Fruit fly (Drosophila melanogaster) whole organism, embryonic: ENCODE results near the gene Unc50.

Source experiments
- Aef1 ChIP-seq: fragments of 200-800 bp; sonication (Bioruptor generic); IDR thresholded peaks from 3 replicates; pipeline ENCODE4 v1.3.6; 2022; ENCODE audit warnings: missing biosample characterization, missing genetic modification characterization
- CG10321 ChIP-seq: fragments of 200-800 bp; sonication (Bioruptor generic); IDR thresholded peaks from 2 replicates; pipeline ENCODE4 v1.3.6; 2022; ENCODE audit warnings: missing biosample characterization, missing genetic modification characterization
- CG10543 ChIP-seq: fragments of 200-800 bp; sonication (Bioruptor generic); optimal IDR thresholded peaks from 3 replicates; lab custom pipeline; 2017; ENCODE audit warnings: missing biosample characterization, mild to moderate bottlenecking, missing genetic modification characterization, moderate library complexity
- CG11504 ChIP-seq: fragments of 200-800 bp; sonication (Bioruptor generic); optimal IDR thresholded peaks from 3 replicates; lab custom pipeline; 2019; ENCODE audit warnings: missing biosample characterization, mild to moderate bottlenecking, missing genetic modification characterization, moderate library complexity
- CG11695 ChIP-seq: fragments of 200-800 bp; sonication (Bioruptor generic); IDR thresholded peaks from 3 replicates; pipeline ENCODE4 v1.3.6; 2022; ENCODE audit warnings: missing biosample characterization, missing genetic modification characterization
- CG12236 ChIP-seq: fragments of 200-800 bp; sonication (Bioruptor generic); optimal IDR thresholded peaks from 2 replicates; lab custom pipeline; 2016; ENCODE audit warnings: missing biosample characterization, missing genetic modification characterization
- CG12769 ChIP-seq: fragments of 200-800 bp; sonication (Bioruptor generic); optimal IDR thresholded peaks from 2 replicates; lab custom pipeline; 2019; ENCODE audit warnings: missing biosample characterization, mild to moderate bottlenecking, missing genetic modification characterization, moderate library complexity
- CG13287 ChIP-seq: fragments of 200-800 bp; sonication (Bioruptor generic); IDR thresholded peaks from 2 replicates; pipeline ENCODE4 v1.3.6; 2022; ENCODE audit warnings: missing biosample characterization, missing genetic modification characterization; ENCODE audit not compliant: partially characterized antibody
- CG13424 ChIP-seq: fragments of 200-800 bp; sonication (Bioruptor generic); optimal IDR thresholded peaks from 2 replicates; lab custom pipeline; 2019; ENCODE audit warnings: missing biosample characterization, mild to moderate bottlenecking, missing genetic modification characterization, moderate library complexity
- CG14965 ChIP-seq: fragments of 200-800 bp; sonication (Bioruptor generic); optimal IDR thresholded peaks from 2 replicates; lab custom pipeline; 2016; ENCODE audit warnings: missing biosample characterization, missing genetic modification characterization, borderline replicate concordance
- CG16813 ChIP-seq: fragments of 200-800 bp; sonication (Bioruptor generic); IDR thresholded peaks from 3 replicates; pipeline ENCODE4 v1.3.6; 2022; ENCODE audit warnings: missing biosample characterization, missing genetic modification characterization; ENCODE audit not compliant: partially characterized antibody
- CG1832 ChIP-seq: fragments of 200-800 bp; sonication (Bioruptor generic); optimal IDR thresholded peaks from 2 replicates; lab custom pipeline; 2017; ENCODE audit warnings: missing biosample characterization, mild to moderate bottlenecking, missing genetic modification characterization, inconsistent platforms
- CG2712 ChIP-seq: fragments of 200-800 bp; optimal IDR thresholded peaks from 3 replicates; lab custom pipeline; 2019; ENCODE audit warnings: missing biosample characterization, mild to moderate bottlenecking, missing genetic modification characterization, moderate library complexity
- CG32767 ChIP-seq: fragments of 200-800 bp; sonication (Bioruptor generic); IDR thresholded peaks from 2 replicates; pipeline ENCODE4 v1.3.6; 2022; ENCODE audit warnings: missing biosample characterization, missing genetic modification characterization
- CG3281 ChIP-seq: fragments of 200-800 bp; sonication (Bioruptor generic); optimal IDR thresholded peaks from 3 replicates; lab custom pipeline; 2017; ENCODE audit warnings: missing biosample characterization, mild to moderate bottlenecking, missing genetic modification characterization
- CG33557 ChIP-seq: fragments of 200-800 bp; sonication (Bioruptor generic); optimal IDR thresholded peaks from 2 replicates; lab custom pipeline; 2019; ENCODE audit warnings: missing biosample characterization, mild to moderate bottlenecking, missing genetic modification characterization, moderate library complexity
- CG34224 ChIP-seq: fragments of 200-800 bp; sonication (Bioruptor generic); IDR thresholded peaks from 3 replicates; pipeline ENCODE4 v1.3.6; 2022; ENCODE audit warnings: missing biosample characterization, missing genetic modification characterization; ENCODE audit not compliant: partially characterized antibody
- CG3838 ChIP-seq: fragments of 200-800 bp; sonication (Bioruptor generic); optimal IDR thresholded peaks from 3 replicates; lab custom pipeline; 2016; ENCODE audit warnings: missing biosample characterization, missing genetic modification characterization
- CG4360 ChIP-seq: fragments of 200-800 bp; sonication (Bioruptor generic); IDR thresholded peaks from 2 replicates; pipeline ENCODE4 v1.3.6; 2022; ENCODE audit warnings: missing biosample characterization, missing genetic modification characterization
- CG6854 ChIP-seq: fragments of 200-800 bp; sonication (Bioruptor generic); optimal IDR thresholded peaks from 3 replicates; lab custom pipeline; 2017; ENCODE audit warnings: missing biosample characterization, mild to moderate bottlenecking, missing genetic modification characterization
- CG8281 ChIP-seq: fragments of 200-800 bp; sonication (Bioruptor generic); optimal IDR thresholded peaks from 2 replicates; lab custom pipeline; 2018; ENCODE audit warnings: missing biosample characterization, mild to moderate bottlenecking, missing genetic modification characterization, moderate library complexity
- D ChIP-seq, 2 experiments: fragments of 200-800 bp in 1 of 2; fragments of >200 bp in 1 of 2; sonication (Bioruptor generic) in 1 of 2; optimal IDR thresholded peaks; 2 replicates in 1 of 2; 3 replicates in 1 of 2; lab custom pipeline; 2017; ENCODE audit warnings: mild to moderate bottlenecking in 1 of 2, missing biosample characterization in 1 of 2, missing genetic modification characterization in 1 of 2, missing genetic modification reagents in 1 of 2
- Hr51 ChIP-seq, 2 experiments: fragments of 200-800 bp; sonication (Bioruptor generic); optimal IDR thresholded peaks; 2 replicates in 1 of 2; 3 replicates in 1 of 2; lab custom pipeline; 2016 to 2018; ENCODE audit warnings: missing biosample characterization in 2 of 2, missing genetic modification characterization in 2 of 2, mild to moderate bottlenecking in 1 of 2, moderate library complexity in 1 of 2
- Lim3 ChIP-seq: fragments of 200-800 bp; sonication (Bioruptor generic); IDR thresholded peaks from 2 replicates; pipeline ENCODE4 v1.3.6; 2022; ENCODE audit warnings: missing biosample characterization, missing genetic modification characterization
- Lpt ChIP-seq: fragments of >200 bp; optimal IDR thresholded peaks from 2 replicates; lab custom pipeline; 2018; ENCODE audit warnings: missing biosample characterization, missing genetic modification characterization
- MESR4 ChIP-seq: fragments of 200-800 bp; sonication (Bioruptor generic); optimal IDR thresholded peaks from 2 replicates; lab custom pipeline; 2018; ENCODE audit warnings: missing biosample characterization, mild to moderate bottlenecking, missing genetic modification characterization, moderate library complexity
- Rfx ChIP-seq: fragments of 200-800 bp; sonication (Bioruptor generic); IDR thresholded peaks from 2 replicates; pipeline ENCODE4 v1.3.6; 2022; ENCODE audit warnings: missing biosample characterization, missing genetic modification characterization
- Trl ChIP-seq, 3 experiments: fragments of >200 bp in 2 of 3; fragments of 200-800 bp in 1 of 3; sonication (Bioruptor generic) in 1 of 3; optimal IDR thresholded peaks; 2 replicates in 1 of 3; 3 replicates in 2 of 3; lab custom pipeline; 2016 to 2017; ENCODE audit warnings: missing biosample characterization in 1 of 3, missing genetic modification characterization in 1 of 3
- YL-1 ChIP-seq: fragments of 200-800 bp; sonication (Bioruptor generic); optimal IDR thresholded peaks from 3 replicates; lab custom pipeline; 2017; ENCODE audit warnings: missing biosample characterization, mild to moderate bottlenecking, missing genetic modification characterization
- bowl ChIP-seq: fragments of 200-800 bp; sonication (Bioruptor generic); IDR thresholded peaks from 2 replicates; pipeline ENCODE4 v1.3.6; 2022; ENCODE audit warnings: missing biosample characterization, missing genetic modification characterization
- chinmo ChIP-seq: fragments of 200-800 bp; sonication (Bioruptor generic); IDR thresholded peaks from 4 replicates; pipeline ENCODE4 v1.3.6; 2022; ENCODE audit warnings: missing biosample characterization, missing genetic modification characterization; ENCODE audit not compliant: partially characterized antibody
- ci ChIP-seq: fragments of 200-800 bp; sonication (Bioruptor generic); IDR thresholded peaks from 3 replicates; pipeline ENCODE4 v1.3.6; 2022; ENCODE audit warnings: missing biosample characterization, missing genetic modification characterization
- crol ChIP-seq: fragments of 200-800 bp; sonication (Bioruptor generic); IDR thresholded peaks from 2 replicates; pipeline ENCODE4 v1.3.6; 2022; ENCODE audit warnings: missing biosample characterization, missing genetic modification characterization
- gcm2 ChIP-seq: fragments of 200-800 bp; sonication (Bioruptor generic); optimal IDR thresholded peaks from 2 replicates; lab custom pipeline; 2016; ENCODE audit warnings: missing biosample characterization, missing genetic modification characterization
- lmd ChIP-seq: fragments of 200-800 bp; sonication (Bioruptor generic); IDR thresholded peaks from 2 replicates; pipeline ENCODE4 v1.3.6; 2022; ENCODE audit warnings: missing biosample characterization, missing genetic modification characterization
- onecut ChIP-seq: fragments of 200-800 bp; sonication (Bioruptor generic); IDR thresholded peaks from 2 replicates; pipeline ENCODE4 v1.3.6; 2022; ENCODE audit warnings: missing biosample characterization, missing genetic modification characterization
- scrt ChIP-seq: fragments of 200-800 bp; sonication (Bioruptor generic); optimal IDR thresholded peaks from 2 replicates; lab custom pipeline; 2018; ENCODE audit warnings: missing biosample characterization, mild to moderate bottlenecking, missing genetic modification characterization, moderate library complexity
- sr ChIP-seq: fragments of 200-800 bp; sonication (Bioruptor generic); IDR thresholded peaks from 3 replicates; pipeline ENCODE4 v1.3.6; 2022; ENCODE audit warnings: missing biosample characterization, missing genetic modification characterization
- sug ChIP-seq: fragments of 200-800 bp; optimal IDR thresholded peaks from 2 replicates; lab custom pipeline; 2019; ENCODE audit warnings: missing biosample characterization, mild to moderate bottlenecking, missing genetic modification characterization, moderate library complexity
- trem ChIP-seq: fragments of 200-800 bp; optimal IDR thresholded peaks from 3 replicates; lab custom pipeline; 2019; ENCODE audit warnings: missing biosample characterization, mild to moderate bottlenecking, missing genetic modification characterization, moderate library complexity
- vvl ChIP-seq: fragments of 200-800 bp; sonication (Bioruptor generic); IDR thresholded peaks from 2 replicates; pipeline ENCODE4 v1.3.6; 2022; ENCODE audit warnings: missing biosample characterization, missing genetic modification characterization

The Unc50 gene

DNA sequence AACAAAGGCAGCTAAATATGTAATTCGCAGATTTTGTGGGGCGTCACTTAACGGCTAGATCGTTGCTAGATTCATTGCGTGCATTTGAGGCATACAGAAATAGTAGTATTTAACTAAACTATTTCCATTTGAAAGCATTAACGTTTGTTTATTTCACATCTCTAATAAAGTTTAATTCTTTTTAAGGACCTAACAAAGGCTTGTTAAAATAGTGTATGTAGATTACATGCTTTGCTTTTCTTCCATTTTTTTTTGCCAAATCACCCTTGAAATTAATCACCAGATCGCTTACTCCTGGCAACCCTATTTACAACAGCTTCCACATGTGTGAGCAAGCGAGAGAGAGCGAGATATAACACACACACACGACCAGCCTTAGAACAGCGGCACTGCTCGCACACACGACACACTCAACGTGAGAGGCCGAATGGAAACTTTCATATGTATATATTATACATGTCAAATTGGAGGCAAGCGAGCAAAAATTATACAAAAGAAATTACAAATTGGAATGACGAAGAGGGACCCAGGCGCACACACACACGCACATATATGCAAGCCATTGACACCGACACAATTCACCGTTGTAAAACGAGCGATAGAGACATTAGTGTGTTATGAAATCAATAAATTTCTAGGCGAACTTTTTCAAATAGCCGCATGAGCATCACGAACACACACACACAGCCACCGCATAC is 17.1 kb downstream of the Unc50 start (continued):
- TF ChIP-seq crol (no peak), CG12236 (GFP tag; lab: Kevin White, UChicago) (no peak), lmd (GFP tag; lab: Robert Waterston, UW) (peak; percentile 23; the same call in 1 of the 2 replicates), CG10543 (GFP tag; lab: Kevin White, UChicago) (peak; percentile 79), CG8281 (tag; lab: Kevin White, UChicago) (no peak), CG13424 (peak; percentile 67), Lpt (GFP tag; lab: Kevin White, UChicago) (no peak), CG2712 (tag; lab: Kevin White, UChicago) (peak; percentile 51), onecut (peak; percentile 51), gcm2 (GFP tag; lab: Kevin White, UChicago) (no peak)

DNA sequence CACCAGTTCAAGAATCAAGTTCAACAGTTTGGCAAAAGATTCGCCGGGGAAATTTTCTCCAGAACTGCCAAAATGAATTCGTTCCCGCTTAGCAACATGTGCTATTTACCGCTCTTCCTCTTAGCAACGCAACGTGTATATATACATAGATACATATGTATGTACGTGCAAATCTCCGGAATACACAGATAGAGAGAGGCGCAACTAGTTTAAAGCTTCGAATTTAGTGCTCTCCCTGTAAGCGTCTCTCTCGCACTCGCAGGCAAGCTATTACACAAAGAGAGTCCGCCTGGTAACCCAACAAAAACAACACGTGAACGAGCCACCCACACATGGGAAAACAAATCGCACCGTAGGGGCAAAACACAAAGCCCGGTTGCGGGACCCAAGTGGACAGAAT is 17.7 kb downstream of the Unc50 start:
- TF ChIP-seq Aef1 (GFP tag; lab: Robert Waterston, UW) (0 out of 3 replicates have a peak, but pooled peaks have one; percentile 15), CG33557 (no peak), CG3281 (GFP tag; lab: Kevin White, UChicago) (no peak), CG4360 (0 out of 2 replicates have a peak, but pooled peaks have one; percentile 43), Trl (optimal IDR thresholded peaks at IDR 0.05; lab: Kevin White, UChicago) (peak; percentile 71 to 80), Trl (GFP tag; optimal IDR thresholded peaks at IDR 0.05; lab: Kevin White, UChicago) (no peak), D (optimal IDR thresholded peaks at IDR 0.05; lab: Kevin White, UChicago) (no peak), D (GFP tag; optimal IDR thresholded peaks at IDR 0.05; lab: Kevin White, UChicago) (no peak), Hr51 (GFP tag; optimal IDR thresholded peaks at IDR 0.05; lab: Kevin White, UChicago) (no peak), bowl (GFP tag; lab: Robert Waterston, UW) (peak; percentile 16; the same call in 1 of the 2 replicates), scrt (peak; percentile 91), Lim3 (GFP tag; lab: Robert Waterston, UW) (no peak), CG10321 (GFP tag; lab: Robert Waterston, UW) (peak; percentile 13; the same call in 1 of the 2 replicates), YL-1 (GFP tag; lab: Kevin White, UChicago) (no peak), trem (tag; lab: Kevin White, UChicago) (no peak), Rfx (GFP tag; lab: Robert Waterston, UW) (peak; percentile 4; the same call in 1 of the 2 replicates), CG32767 (0 out of 2 replicates have a peak, but pooled peaks have one; percentile 11), ci (GFP tag; lab: Robert Waterston, UW) (peak; percentile 30; the same call in 1 of the 3 replicates), CG12769 (tag; lab: Kevin White, UChicago) (peak; percentile 76), CG11695 (no peak), CG3838 (GFP tag; lab: Kevin White, UChicago) (no peak), CG6854 (GFP tag; lab: Kevin White, UChicago) (no peak), CG13287 (GFP tag; lab: Robert Waterston, UW) (peak; percentile 22; the same call in 1 of the 2 replicates), CG14965 (GFP tag; lab: Kevin White, UChicago) (no peak), MESR4 (GFP tag; lab: Kevin White, UChicago) (no peak), CG34224 (GFP tag; lab: Robert Waterston, UW) (peak; percentile 22; the same call in 1 of the 3 replicates), sug (tag; lab: Kevin White, UChicago) (peak; percentile 25), CG1832 (GFP tag; lab: Kevin White, UChicago) (peak; percentile 10), sr (GFP tag; lab: Robert Waterston, UW) (0 out of 3 replicates have a peak, but pooled peaks have one; percentile 33), CG16813 (0 out of 3 replicates have a peak, but pooled peaks have one; percentile 7), chinmo (GFP tag; lab: Robert Waterston, UW) (0 out of 4 replicates have a peak, but pooled peaks have one; percentile 27), vvl (GFP tag; lab: Robert Waterston, UW) (0 out of 2 replicates have a peak, but pooled peaks have one; percentile 12), CG11504 (tag; lab: Kevin White, UChicago) (peak; percentile 89)
